Fruit fly (Drosophila melanogaster): ENCODE measurements around the gene Nna1.
A peak's percentile ranks its signal among the peaks of the same experiment; 100 is the strongest.

Gene Nna1

DNA sequence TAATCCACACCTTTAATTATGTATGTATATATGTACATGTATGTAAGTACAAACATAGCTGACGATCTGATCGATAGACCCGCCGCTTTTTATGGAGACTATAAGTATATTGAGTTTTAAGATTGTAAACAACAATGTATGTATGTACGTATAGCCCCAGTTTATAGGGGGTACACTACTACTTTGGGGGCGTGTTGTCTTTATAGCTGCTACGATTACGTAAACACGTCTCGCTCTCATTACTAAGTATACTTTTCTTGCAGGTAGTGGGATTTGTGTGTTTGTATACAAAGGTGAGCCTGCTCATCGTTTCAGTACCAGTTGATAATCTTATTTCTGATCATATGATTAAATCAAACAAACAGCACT is 57.8 kb downstream of the Nna1 start:
- TF ChIP-seq h (optimal IDR thresholded peaks at IDR 0.05) (no peak), CG4328 (GFP tag; optimal IDR thresholded peaks at IDR 0.05) (peak; percentile 54), stc (GFP tag; IDR thresholded peaks at IDR 0.05) (0 out of 2 replicates have a peak, but pooled peaks have one; percentile 5), gro (GFP tag; optimal IDR thresholded peaks at IDR 0.05) (no peak), Nf-YB (GFP tag; optimal IDR thresholded peaks at IDR 0.05) (no peak), B-H2 (GFP tag; optimal IDR thresholded peaks at IDR 0.05) (peak; percentile 68), CG9876 (GFP tag; optimal IDR thresholded peaks at IDR 0.05) (no peak), HLH54F (GFP tag; optimal IDR thresholded peaks at IDR 0.05) (no peak), CG10979 (tag; optimal IDR thresholded peaks at IDR 0.05) (no peak), CG7786 (GFP tag; optimal IDR thresholded peaks at IDR 0.05) (no peak), Atf6 (GFP tag; IDR thresholded peaks at IDR 0.05) (0 out of 2 replicates have a peak, but pooled peaks have one; percentile 10), CG9437 (GFP tag; optimal IDR thresholded peaks at IDR 0.05) (peak; percentile 19), sug (tag; optimal IDR thresholded peaks at IDR 0.05) (peak; percentile 95), CG34376 (GFP tag; optimal IDR thresholded peaks at IDR 0.05) (peak; percentile 46), sna (GFP tag; IDR thresholded peaks at IDR 0.05; ENCODE audit: partially characterized antibody) (no peak), CG6813 (GFP tag; optimal IDR thresholded peaks at IDR 0.05) (no peak), Pdp1 (GFP tag; optimal IDR thresholded peaks at IDR 0.05) (peak in 1 of 2 experiments; percentile 75), CG11723 (GFP tag; optimal IDR thresholded peaks at IDR 0.05) (no peak), ERR (GFP tag; optimal IDR thresholded peaks at IDR 0.05) (no peak), ham (GFP tag; IDR thresholded peaks at IDR 0.05) (no peak), CG14710 (tag; optimal IDR thresholded peaks at IDR 0.05) (no peak), CG6854 (GFP tag; optimal IDR thresholded peaks at IDR 0.05) (no peak), bbx (GFP tag; IDR thresholded peaks at IDR 0.05; ENCODE audit: partially characterized antibody) (no peak), lab (GFP tag; optimal IDR thresholded peaks at IDR 0.05) (no peak), Myb (GFP tag; optimal IDR thresholded peaks at IDR 0.05) (no peak), btn (GFP tag; optimal IDR thresholded peaks at IDR 0.05) (no peak), cas (GFP tag; IDR thresholded peaks at IDR 0.05) (no peak), CG6689 (GFP tag; IDR thresholded peaks at IDR 0.05) (no peak), so (GFP tag; IDR thresholded peaks at IDR 0.05) (peak; percentile 9; the same call in 1 of the 3 replicates), fd64A (GFP tag; optimal IDR thresholded peaks at IDR 0.05) (peak; percentile 45), ewg (GFP tag; optimal IDR thresholded peaks at IDR 0.05) (no peak), CG2129 (GFP tag; IDR thresholded peaks at IDR 0.05; ENCODE audit: partially characterized antibody) (no peak), Med (GFP tag) (peak; percentile 58), CG12071 (GFP tag; optimal IDR thresholded peaks at IDR 0.05) (peak; percentile 10), CG1603 (tag; optimal IDR thresholded peaks at IDR 0.05) (no peak), BEAF-32 (GFP tag; optimal IDR thresholded peaks at IDR 0.05) (no peak), CG1832 (GFP tag; optimal IDR thresholded peaks at IDR 0.05) (no peak), E2f2 (GFP tag; IDR thresholded peaks at IDR 0.05) (no peak), org-1 (GFP tag; optimal IDR thresholded peaks at IDR 0.05) (peak; percentile 13), CG8290 (GFP tag; optimal IDR thresholded peaks at IDR 0.05) (no peak), CG8290 (tag; optimal IDR thresholded peaks at IDR 0.05) (peak in 1 of 2 experiments; percentile 54), Hey (tag; optimal IDR thresholded peaks at IDR 0.05) (no peak), pfk (GFP tag; optimal IDR thresholded peaks at IDR 0.05) (peak; percentile 31), CG10431 (GFP tag; optimal IDR thresholded peaks at IDR 0.05) (no peak), D (optimal IDR thresholded peaks at IDR 0.05) (no peak), D (GFP tag; optimal IDR thresholded peaks at IDR 0.05) (no peak), pnt (GFP tag; optimal IDR thresholded peaks at IDR 0.05) (no peak), CG11398 (GFP tag; optimal IDR thresholded peaks at IDR 0.05) (no peak), CG17568 (GFP tag; optimal IDR thresholded peaks at IDR 0.05) (no peak), Dfd (GFP tag; optimal IDR thresholded peaks at IDR 0.05) (no peak), danr (GFP tag; IDR thresholded peaks at IDR 0.05) (no peak), CG10543 (GFP tag; optimal IDR thresholded peaks at IDR 0.05) (peak; percentile 13)
